Worm (Caenorhabditis elegans) whole organism, L1 larva: ENCODE results near the gene srbc-37.
A peak's percentile ranks its signal among the peaks of the same experiment; 100 is the strongest.

Experiments used
- C04F5.9 ChIP-seq: sonication (generic microtip); optimal IDR thresholded peaks from 2 replicates; lab custom pipeline; 2016; ENCODE audit warnings: missing genetic modification characterization, missing compliant biosample characterization
- C34B4.2 ChIP-seq: sonication (generic microtip); optimal IDR thresholded peaks from 2 replicates; lab custom pipeline; 2017; ENCODE audit warnings: mild to moderate bottlenecking, missing genetic modification characterization, missing compliant biosample characterization
- Y116A8C.19 ChIP-seq: sonication (generic microtip); optimal IDR thresholded peaks from 2 replicates; lab custom pipeline; 2016; ENCODE audit warnings: missing compliant biosample characterization, missing genetic modification characterization, borderline replicate concordance
- blmp-1 ChIP-seq: fragments of 150-350 bp; optimal IDR thresholded peaks from 2 replicates; lab custom pipeline; 2014; ENCODE audit warnings: missing biosample characterization, missing genetic modification characterization
- efl-1 ChIP-seq, 4 experiments: fragments of 150-350 bp; optimal IDR thresholded peaks in 3 of 4; peaks in 1 of 4; 1 replicate in 1 of 4; 2 replicates in 3 of 4; lab custom pipeline; 2014; ENCODE audit warnings: missing biosample characterization in 2 of 4, missing genetic modification characterization in 2 of 4, missing genetic modification reagents in 2 of 4
- elt-2 ChIP-seq: sonication (generic microtip); optimal IDR thresholded peaks from 2 replicates; lab custom pipeline; 2016; ENCODE audit warnings: missing genetic modification characterization, mild to moderate bottlenecking, inconsistent platforms, missing compliant biosample characterization, missing genetic modification reagents
- fkh-8 ChIP-seq: sonication (generic microtip); optimal IDR thresholded peaks from 2 replicates; lab custom pipeline; 2016; ENCODE audit warnings: mild to moderate bottlenecking, missing genetic modification characterization, missing compliant biosample characterization
- hlh-17 ChIP-seq: fragments of 200-800 bp; sonication (Bioruptor generic); optimal IDR thresholded peaks from 2 replicates; lab custom pipeline; 2018; ENCODE audit warnings: missing genetic modification characterization, mild to moderate bottlenecking, missing compliant biosample characterization, moderate library complexity, borderline replicate concordance
- hlh-4 ChIP-seq: sonication (generic microtip); optimal IDR thresholded peaks from 2 replicates; lab custom pipeline; 2016; ENCODE audit warnings: mild to moderate bottlenecking, missing genetic modification characterization, missing compliant biosample characterization
- irx-1 ChIP-seq: sonication (generic microtip); optimal IDR thresholded peaks from 2 replicates; lab custom pipeline; 2016; ENCODE audit warnings: missing genetic modification characterization, missing compliant biosample characterization
- lin-14 ChIP-seq: fragments of 200-800 bp; sonication (Bioruptor generic); optimal IDR thresholded peaks from 2 replicates; lab custom pipeline; 2018; ENCODE audit warnings: mild to moderate bottlenecking, missing genetic modification characterization, moderate library complexity, missing compliant biosample characterization
- lin-35 ChIP-seq, 2 experiments: fragments of 150-350 bp; optimal IDR thresholded peaks; 2 replicates each; lab custom pipeline; 2014; ENCODE audit warnings: missing biosample characterization in 2 of 2, missing genetic modification characterization in 2 of 2, missing genetic modification reagents in 2 of 2
- lin-39 ChIP-seq: fragments of 150-350 bp; optimal IDR thresholded peaks from 2 replicates; lab custom pipeline; 2014; ENCODE audit warnings: missing biosample characterization, missing genetic modification reagents, missing genetic modification characterization
- lir-3 ChIP-seq: sonication (generic microtip); optimal IDR thresholded peaks from 2 replicates; lab custom pipeline; 2016; ENCODE audit warnings: mild to moderate bottlenecking, missing genetic modification characterization, moderate library complexity, missing compliant biosample characterization; ENCODE audit not compliant: poor library complexity
- mdl-1 ChIP-seq, 2 experiments: fragments of 150-350 bp; optimal IDR thresholded peaks; 2 replicates each; lab custom pipeline; 2014 to 2017; ENCODE audit warnings: missing biosample characterization in 2 of 2, missing genetic modification characterization in 2 of 2, inconsistent platforms in 1 of 2
- mep-1 ChIP-seq: fragments of 150-350 bp; optimal IDR thresholded peaks from 2 replicates; lab custom pipeline; 2014; ENCODE audit warnings: missing biosample characterization, missing genetic modification characterization
- nhr-237 ChIP-seq: fragments of 150-350 bp; optimal IDR thresholded peaks from 2 replicates; lab custom pipeline; 2014; ENCODE audit warnings: missing biosample characterization, missing genetic modification characterization
- nhr-71 ChIP-seq: sonication (generic microtip); optimal IDR thresholded peaks from 2 replicates; lab custom pipeline; 2016; ENCODE audit warnings: mild to moderate bottlenecking, missing genetic modification characterization, moderate library complexity, missing compliant biosample characterization
- nhr-85 ChIP-seq: sonication (generic microtip); peaks from one replicate; lab custom pipeline; 2016; ENCODE audit warnings: missing genetic modification characterization, inconsistent platforms, missing compliant biosample characterization
- snpc-4 ChIP-seq: fragments of 150-350 bp; optimal IDR thresholded peaks from 2 replicates; lab custom pipeline; 2014; ENCODE audit warnings: missing biosample characterization, missing genetic modification characterization
- sox-4 ChIP-seq: sonication (generic microtip); optimal IDR thresholded peaks from 2 replicates; lab custom pipeline; 2016; ENCODE audit warnings: missing genetic modification characterization, missing compliant biosample characterization
- sup-37 ChIP-seq: fragments of 200-800 bp; sonication (Bioruptor generic); optimal IDR thresholded peaks from 2 replicates; lab custom pipeline; 2018; ENCODE audit warnings: mild to moderate bottlenecking, missing genetic modification characterization, missing compliant biosample characterization
- tlp-1 ChIP-seq: fragments of 150-350 bp; optimal IDR thresholded peaks from 2 replicates; lab custom pipeline; 2014; ENCODE audit warnings: missing biosample characterization, missing genetic modification characterization
- unc-130 ChIP-seq: fragments of 150-350 bp; optimal IDR thresholded peaks from 2 replicates; lab custom pipeline; 2017; ENCODE audit warnings: missing biosample characterization, missing genetic modification characterization, inconsistent platforms
- unc-62 ChIP-seq: fragments of 150-350 bp; optimal IDR thresholded peaks from 2 replicates; lab custom pipeline; 2014; ENCODE audit warnings: missing biosample characterization, missing genetic modification reagents, missing genetic modification characterization
- unc-98 ChIP-seq: fragments of 200-800 bp; sonication (Bioruptor generic); IDR thresholded peaks from 2 replicates; pipeline ENCODE4 v1.3.6; 2022; ENCODE audit warnings: missing genetic modification characterization, missing compliant biosample characterization
- ztf-4 ChIP-seq: fragments of 150-350 bp; optimal IDR thresholded peaks from 2 replicates; lab custom pipeline; 2014; ENCODE audit warnings: missing biosample characterization, missing genetic modification characterization

Gene srbc-37

DNA sequence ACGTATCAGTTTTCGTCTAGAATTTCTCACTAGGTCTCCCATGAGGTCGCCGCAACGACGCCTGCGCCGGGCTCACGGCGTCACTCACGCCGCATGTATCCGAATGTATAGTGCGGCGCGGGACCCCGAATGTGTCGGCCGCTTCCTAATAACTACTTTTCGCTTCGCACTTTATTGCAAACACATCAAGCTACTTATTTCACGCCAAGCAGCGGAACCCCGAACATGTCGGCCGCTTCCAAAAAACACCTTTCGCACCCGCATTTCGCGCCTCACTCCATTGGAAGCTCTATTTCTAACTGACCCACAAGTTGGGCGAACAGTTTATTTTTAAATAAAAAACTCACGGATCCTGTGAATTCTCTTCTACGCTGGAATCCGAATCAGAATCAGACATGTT is 26.3 kb upstream of the srbc-37 start:
- no peak for TF ChIP-seq mep-1 (tag; lab: Kevin White, UChicago)
- TF ChIP-seq snpc-4 (tag; lab: Kevin White, UChicago) = peak; percentile 27
- TF ChIP-seq lin-39 (tag; lab: Kevin White, UChicago) = no peak
- TF ChIP-seq, all 84 proteins: peak for 1

ce11 chrV:676550-677084 is 25.7 kb upstream of the srbc-37 start, which contains the start of the genes fbxa-72 and srx-21:
Gene fbxa-72 (minus strand): TSS chrV:676753.
Gene srx-21 (plus strand): TSS chrV:677034.
- TF ChIP-seq blmp-1 (tag; lab: Kevin White, UChicago) (peak; percentile 50), nhr-85 (tag; lab: Kevin White, UChicago) (peak; percentile 23), mdl-1 (tag; optimal IDR thresholded peaks at IDR 0.05; lab: Kevin White, UChicago) (no peak), C34B4.2 (tag; lab: Kevin White, UChicago) (no peak)

ce11 chrV:679663-680062 is 22.7 kb upstream of the srbc-37 start, which contains the start of gene srx-22:
Gene srx-22 (plus strand): TSS chrV:679963.
- TF ChIP-seq hlh-4 (tag; lab: Kevin White, UChicago) (no peak), ztf-4 (tag; lab: Kevin White, UChicago) (no peak), nhr-237 (tag; lab: Kevin White, UChicago) (no peak), irx-1 (tag; lab: Kevin White, UChicago) (no peak), lin-14 (GFP tag; lab: Kevin White, UChicago) (no peak), nhr-71 (tag; lab: Kevin White, UChicago) (no peak), efl-1 (optimal IDR thresholded peaks at IDR 0.05; lab: Kevin White, UChicago) (no peak), efl-1 (GFP tag; optimal IDR thresholded peaks at IDR 0.05 in 1 of 2; lab: Kevin White, UChicago) (peak in 1 of 2 experiments; percentile 65)

- TF ChIP-seq Y116A8C.19 (tag; lab: Kevin White, UChicago) (no peak), sox-4 (tag; lab: Kevin White, UChicago) (peak; percentile 56), lin-35 (GFP tag; optimal IDR thresholded peaks at IDR 0.05; lab: Kevin White, UChicago) (no peak), hlh-17 (no peak), tlp-1 (no peak), C34B4.2 (tag; lab: Kevin White, UChicago) (no peak), fkh-8 (peak; percentile 49), C04F5.9 (tag; lab: Kevin White, UChicago) (no peak), unc-130 (no peak)
Observed at ce11 chrV:682031-682430, 20.3 kb upstream of the srbc-37 start, which contains the start of gene srx-23. Gene srx-23 (plus strand): TSS chrV:682331.

DNA sequence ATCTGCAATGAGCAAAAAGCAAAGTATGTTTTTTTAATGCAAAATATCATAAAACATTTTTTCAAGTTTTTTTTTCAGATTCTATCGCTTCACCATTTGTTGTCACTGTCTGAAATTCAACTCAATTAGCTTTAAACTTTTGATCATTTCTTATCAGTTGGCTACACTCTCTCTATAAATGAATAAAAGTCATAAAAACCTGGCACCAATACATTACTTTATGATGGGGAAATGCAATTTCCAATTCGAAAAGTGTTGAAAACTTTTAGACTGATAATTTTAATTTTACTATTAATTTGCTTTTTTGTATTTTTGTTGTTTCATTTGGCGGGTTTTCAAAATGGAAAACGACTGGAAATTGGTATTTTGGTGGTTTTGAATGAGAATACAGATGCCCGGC is 18.5 kb upstream of the srbc-37 start, which contains the start of gene F31F4.1:
TSS of gene F31F4.1 (plus strand) at position 203 of the 400 bp plus-strand sequence.
- no peak for TF ChIP-seq unc-130
- TF ChIP-seq elt-2 (tag; lab: Kevin White, UChicago) = peak; percentile 33
- no peak for TF ChIP-seq unc-98 (GFP tag; lab: Robert Waterston, UW)
- no peak for TF ChIP-seq efl-1 (optimal IDR thresholded peaks at IDR 0.05; lab: Kevin White, UChicago)
- TF ChIP-seq efl-1 (GFP tag; optimal IDR thresholded peaks at IDR 0.05 in 1 of 2; lab: Kevin White, UChicago) = peak in 1 of 2 experiments; percentile 15
- no peak for TF ChIP-seq lir-3 (tag; lab: Kevin White, UChicago)

- TF ChIP-seq sup-37 (GFP tag; lab: Kevin White, UChicago) (no peak), blmp-1 (tag; lab: Kevin White, UChicago) (peak; percentile 66)
Observed at ce11 chrV:687384-687783, 15.0 kb upstream of the srbc-37 start, which contains the start of gene H25P19.1. Gene H25P19.1 (plus strand): TSS chrV:687684.

- TF ChIP-seq unc-98 (GFP tag; lab: Robert Waterston, UW) (no peak), lin-39 (tag; lab: Kevin White, UChicago) (no peak), unc-62 (GFP tag; lab: Kevin White, UChicago) (no peak)
Observed at ce11 chrV:689538-689937, 12.8 kb upstream of the srbc-37 start.
